Worm (Caenorhabditis elegans): ENCODE data around the gene K07B1.7.

The K07B1.7 gene

ce11 chrV:9355371-9355770 lies 8.6 kb upstream of the K07B1.7 start, which contains the start of gene ttr-40:
Gene ttr-40 (minus strand): TSS chrV:9355471.
- TF ChIP-seq unc-62 (GFP tag; optimal IDR thresholded peaks at IDR 0.05): no peak

ce11 chrV:9352947-9353346 lies 6.2 kb upstream of the K07B1.7 start, which contains the start of gene srx-46:
Gene srx-46 (plus strand): TSS chrV:9353247.
- TF ChIP-seq unc-62 (GFP tag; optimal IDR thresholded peaks at IDR 0.05): no peak

- no peak for TF ChIP-seq unc-62 (GFP tag; optimal IDR thresholded peaks at IDR 0.05)
Measured at ce11 chrV:9349687-9350086, 2.9 kb upstream of the K07B1.7 start, which contains the start of gene srx-47. Gene srx-47 (plus strand): TSS chrV:9349987.

DNA sequence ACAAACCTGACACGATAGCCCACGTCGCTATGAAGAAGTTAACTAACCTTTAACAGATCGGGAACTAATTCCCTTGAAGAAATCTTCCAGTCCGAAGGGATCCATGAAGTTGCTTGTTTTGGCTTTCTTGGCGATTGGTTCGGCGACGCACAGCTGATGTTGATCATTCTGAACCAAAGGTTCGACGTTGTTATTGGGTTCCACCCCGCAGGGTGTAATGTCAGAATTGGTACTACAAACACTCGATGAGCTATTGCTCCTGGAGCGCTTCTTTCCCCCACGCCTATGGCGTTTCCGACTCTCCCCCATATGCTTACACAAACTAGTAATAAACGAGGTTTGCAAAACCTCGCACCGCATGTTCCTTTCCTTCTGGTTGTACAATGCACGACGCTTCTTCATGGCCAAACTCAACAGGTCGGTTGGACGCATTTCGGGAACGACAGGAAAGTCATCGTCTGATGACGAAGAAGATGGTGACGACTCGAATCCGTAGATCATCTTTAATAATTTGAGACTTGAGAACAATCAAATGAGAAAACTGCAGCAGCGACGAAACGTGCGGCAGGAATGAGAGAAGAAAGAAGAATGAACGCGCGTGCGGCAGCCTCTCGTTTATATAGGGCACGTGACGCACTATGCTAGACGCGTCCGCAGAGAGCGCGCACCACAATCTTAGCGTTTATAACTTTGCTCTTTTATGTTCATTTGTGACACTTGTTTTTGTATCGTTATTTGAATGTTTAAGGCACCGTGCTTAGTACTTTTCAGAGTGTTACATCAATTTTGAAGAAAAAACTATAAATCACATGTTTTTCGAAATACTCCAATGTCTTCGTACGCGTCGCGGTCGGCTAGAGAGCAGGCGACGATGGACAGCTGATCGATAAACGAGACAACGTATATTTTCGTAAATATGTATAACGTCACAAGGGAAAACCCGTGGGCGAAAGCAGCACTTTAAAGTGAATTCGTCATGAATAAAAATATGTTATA lies 2.8 kb downstream of the K07B1.7 start, which contains the start of gene tos-1:
Gene tos-1, minus strand, starts transcription at position 575 of the 996 bp plus-strand sequence.
- no peak for TF ChIP-seq unc-62 (GFP tag; optimal IDR thresholded peaks at IDR 0.05)

- no peak for TF ChIP-seq unc-62 (GFP tag; optimal IDR thresholded peaks at IDR 0.05)
Measured at ce11 chrV:9342965-9343628, 3.7 kb downstream of the K07B1.7 start.

ce11 chrV:9340318-9340717 lies 6.4 kb downstream of the K07B1.7 start:
- no peak for TF ChIP-seq unc-62 (GFP tag; optimal IDR thresholded peaks at IDR 0.05)

DNA sequence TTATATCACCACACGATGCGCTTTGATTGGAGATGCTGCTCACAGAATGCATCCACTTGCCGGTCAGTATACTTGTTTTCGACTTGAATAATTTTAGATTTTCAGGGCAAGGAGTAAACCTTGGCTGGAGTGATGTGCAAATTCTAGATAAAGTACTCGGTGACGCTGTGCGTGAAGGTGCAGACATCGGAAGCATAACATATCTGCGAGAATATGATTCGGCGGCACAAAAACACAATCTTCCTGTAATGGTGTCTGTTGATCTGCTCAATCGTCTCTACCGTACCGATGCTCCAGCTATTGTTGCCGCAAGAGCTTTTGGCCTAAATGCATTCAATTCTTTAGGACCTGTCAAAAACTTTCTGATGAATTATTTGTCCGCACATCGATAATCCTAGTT lies 8.3 kb downstream of the K07B1.7 start:
- TF ChIP-seq unc-62 (GFP tag; optimal IDR thresholded peaks at IDR 0.05): no peak

DNA sequence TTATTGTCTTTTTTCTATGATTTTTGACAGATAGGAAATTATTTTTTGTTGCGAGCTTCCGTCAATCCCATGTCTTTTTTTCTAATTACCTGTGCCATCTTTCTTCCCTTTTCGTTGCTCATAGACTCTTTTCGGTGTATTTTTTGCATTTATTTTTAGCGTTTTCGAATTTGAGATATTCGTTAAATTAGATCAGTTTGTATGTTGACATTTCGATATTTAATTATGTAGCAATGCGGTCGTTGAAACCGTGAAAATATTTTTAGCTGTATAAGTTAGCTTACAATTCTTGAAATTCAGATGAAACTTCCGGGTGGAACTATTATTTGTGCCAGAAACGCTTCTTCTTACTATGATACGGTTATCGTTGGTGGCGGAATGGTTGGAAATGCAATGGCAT lies 10.3 kb downstream of the K07B1.7 start, which contains the start of gene coq-6:
Gene coq-6, plus strand, starts transcription at position 301 of the 400 bp plus-strand sequence.
- TF ChIP-seq unc-62 (GFP tag; optimal IDR thresholded peaks at IDR 0.05): no peak

DNA sequence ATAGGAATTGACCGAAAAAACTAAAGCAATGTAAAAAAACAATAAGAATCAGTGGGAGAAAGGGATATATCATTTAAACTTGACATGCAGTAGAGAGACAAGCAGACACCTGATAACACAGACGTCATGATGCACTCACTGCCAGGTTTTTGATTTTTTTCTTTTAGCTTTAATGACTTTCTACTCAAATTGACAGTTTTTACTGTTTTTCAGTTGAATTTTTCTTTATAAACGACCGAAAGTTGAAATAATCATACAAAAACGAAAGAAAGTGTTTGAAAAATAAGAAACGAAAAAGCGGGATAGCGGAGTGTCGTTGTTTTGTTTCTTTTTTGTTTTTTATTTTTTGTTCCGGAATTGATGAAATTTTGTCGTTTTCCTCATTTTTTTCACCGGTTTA lies 12.5 kb downstream of the K07B1.7 start, which contains the start of gene ucp-4:
Gene ucp-4, plus strand, starts transcription at position 83 of the 400 bp plus-strand sequence.
- no peak for TF ChIP-seq unc-62 (GFP tag; optimal IDR thresholded peaks at IDR 0.05)

DNA sequence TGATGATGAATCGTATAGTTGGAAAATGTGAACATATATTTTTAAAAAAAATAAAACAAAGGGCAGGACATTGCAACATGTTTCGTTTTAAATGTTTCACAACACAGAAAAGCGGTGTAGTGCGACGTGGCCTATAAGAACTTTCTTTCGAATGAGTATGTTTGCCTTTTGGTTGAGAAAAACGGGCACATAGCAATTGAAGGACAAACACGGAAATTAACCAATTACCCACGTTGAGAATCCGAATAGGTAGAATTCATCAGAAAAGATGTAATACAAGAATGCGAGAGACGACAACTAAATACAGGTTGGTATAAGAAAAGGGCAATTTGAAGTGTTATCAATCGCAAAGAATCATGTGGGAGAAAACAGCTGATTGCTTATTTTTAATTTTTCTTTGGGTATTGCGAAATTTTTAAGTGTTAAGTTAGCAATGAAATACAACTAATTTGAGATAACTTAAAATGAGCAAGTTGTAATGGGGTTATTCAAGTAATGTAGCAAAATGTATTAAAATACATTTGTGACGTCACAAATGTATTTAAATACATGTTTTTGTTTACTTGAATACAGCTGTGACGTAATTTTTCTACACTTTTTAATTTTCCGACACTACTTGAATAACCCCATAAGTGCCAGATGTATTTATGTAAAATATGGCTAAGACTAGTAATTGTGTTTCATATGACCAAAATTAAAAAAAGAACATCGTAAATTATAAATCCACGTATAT lies 13.3 kb downstream of the K07B1.7 start, which contains the start of gene acl-14:
Gene acl-14, minus strand, starts transcription at position 316 of the 733 bp plus-strand sequence.
- TF ChIP-seq unc-62 (GFP tag; optimal IDR thresholded peaks at IDR 0.05): no peak

ce11 chrV:9332611-9333315 lies 14.0 kb downstream of the K07B1.7 start:
- no peak for TF ChIP-seq unc-62 (GFP tag; optimal IDR thresholded peaks at IDR 0.05)

DNA sequence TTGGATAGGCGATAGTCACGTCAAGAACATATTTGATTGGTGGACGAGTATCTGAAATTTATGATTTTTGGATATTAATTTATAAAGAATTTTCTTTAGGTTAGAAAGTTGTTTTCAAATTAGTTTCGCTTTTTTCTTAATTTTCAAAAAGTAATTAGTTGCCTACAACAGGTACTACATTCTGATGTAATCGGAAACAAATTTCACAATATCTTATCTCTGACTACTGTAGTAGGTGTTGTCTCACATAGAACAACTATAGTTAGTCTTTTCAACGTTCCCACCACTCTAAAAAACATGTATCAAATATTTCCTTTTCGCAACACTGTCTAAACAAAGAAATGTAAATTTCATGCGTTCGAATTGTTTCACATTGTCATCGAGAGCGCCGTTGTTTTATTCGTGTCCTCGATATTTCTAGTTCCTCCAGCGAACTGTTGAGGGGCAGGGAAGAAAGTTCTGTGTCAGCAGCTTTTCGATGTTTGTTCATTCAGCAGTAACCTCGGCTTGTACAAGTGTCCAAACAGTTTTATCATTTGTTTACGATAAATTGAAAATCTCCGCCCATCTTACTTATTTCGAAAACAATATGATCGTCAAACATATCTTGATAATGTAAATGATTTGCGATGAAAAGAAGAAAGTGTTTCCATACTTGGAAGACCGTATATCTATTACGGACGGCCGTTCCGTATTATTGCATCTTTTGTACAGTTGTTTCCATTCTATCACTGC lies 17.4 kb downstream of the K07B1.7 start:
- TF ChIP-seq unc-62 (GFP tag; optimal IDR thresholded peaks at IDR 0.05): no peak

DNA sequence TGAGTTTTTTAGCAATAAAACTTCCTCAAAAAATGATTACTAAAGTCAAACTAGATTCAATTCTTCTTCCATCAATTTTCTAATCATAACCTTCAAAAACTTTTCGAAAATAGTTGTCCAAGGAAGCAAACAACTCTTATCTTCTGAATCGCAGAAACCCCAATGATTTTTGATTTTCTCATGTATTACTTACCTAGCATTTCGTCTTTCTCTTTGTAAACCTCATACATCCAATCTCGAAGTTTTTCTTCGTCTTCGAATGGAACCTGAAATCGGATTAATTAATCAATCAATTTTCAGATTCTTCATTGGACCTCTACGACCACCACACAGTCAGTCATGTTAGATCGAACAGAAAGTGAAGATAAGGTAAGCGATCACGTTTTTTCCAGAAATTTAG lies 18.1 kb downstream of the K07B1.7 start, which contains the start of gene K07B1.4:
Gene K07B1.4, plus strand, starts transcription at position 301 of the 400 bp plus-strand sequence.
- no peak for TF ChIP-seq unc-62 (GFP tag; optimal IDR thresholded peaks at IDR 0.05)

DNA sequence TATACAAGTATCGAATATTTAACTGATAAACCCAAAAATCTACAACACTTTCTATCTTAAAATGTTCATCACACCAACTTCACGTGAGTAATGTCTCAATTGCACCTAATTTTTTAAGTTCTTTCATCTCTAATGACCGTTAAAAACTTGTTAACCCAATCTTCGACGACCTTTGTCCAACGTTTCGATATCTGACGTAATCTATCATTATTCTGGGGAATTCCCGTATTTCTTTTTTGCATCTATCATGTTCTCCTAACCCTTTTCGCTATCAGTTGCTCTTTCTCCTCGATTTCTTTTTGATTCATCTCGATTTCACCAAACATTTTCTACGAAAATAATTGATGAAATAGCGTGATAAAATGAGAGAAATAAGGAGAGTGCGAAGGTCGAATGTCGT lies 19.1 kb downstream of the K07B1.7 start:
- TF ChIP-seq unc-62 (GFP tag; optimal IDR thresholded peaks at IDR 0.05): no peak
